Fruit fly (Drosophila melanogaster) whole organism, embryonic: Measurements from ENCODE around the gene CG45100.

Experiments
- Adf1 ChIP-seq: fragments of 200-800 bp; sonication (Bioruptor generic); IDR thresholded peaks from 2 replicates; pipeline ENCODE4 v1.3.6; 2022; ENCODE audit warnings: missing biosample characterization, missing genetic modification characterization
- BtbVII ChIP-seq: fragments of 200-800 bp; sonication (Bioruptor generic); optimal IDR thresholded peaks from 3 replicates; lab custom pipeline; 2017; ENCODE audit warnings: missing biosample characterization, mild to moderate bottlenecking, missing genetic modification characterization
- CG11093 ChIP-seq: fragments of 200-800 bp; sonication (Bioruptor generic); IDR thresholded peaks from 3 replicates; pipeline ENCODE4 v1.3.6; 2022; ENCODE audit warnings: missing biosample characterization, missing genetic modification characterization
- CG12769 ChIP-seq: fragments of 200-800 bp; sonication (Bioruptor generic); optimal IDR thresholded peaks from 2 replicates; lab custom pipeline; 2019; ENCODE audit warnings: missing biosample characterization, mild to moderate bottlenecking, missing genetic modification characterization, moderate library complexity
- CG12942 ChIP-seq: fragments of 200-800 bp; sonication (Bioruptor generic); optimal IDR thresholded peaks from 3 replicates; lab custom pipeline; 2016; ENCODE audit warnings: missing biosample characterization, missing genetic modification characterization
- CG15601 ChIP-seq: fragments of 200-800 bp; sonication (Bioruptor generic); optimal IDR thresholded peaks from 3 replicates; lab custom pipeline; 2019; ENCODE audit warnings: missing biosample characterization, mild to moderate bottlenecking, missing genetic modification characterization, moderate library complexity
- CG1603 ChIP-seq: fragments of 200-800 bp; sonication (Bioruptor generic); optimal IDR thresholded peaks from 2 replicates; lab custom pipeline; 2019; ENCODE audit warnings: missing biosample characterization, mild to moderate bottlenecking, missing genetic modification characterization, moderate library complexity
- CG16813 ChIP-seq: fragments of 200-800 bp; sonication (Bioruptor generic); IDR thresholded peaks from 3 replicates; pipeline ENCODE4 v1.3.6; 2022; ENCODE audit warnings: missing biosample characterization, missing genetic modification characterization; ENCODE audit not compliant: partially characterized antibody
- CG16815 ChIP-seq: fragments of 200-800 bp; sonication (Bioruptor generic); optimal IDR thresholded peaks from 3 replicates; lab custom pipeline; 2017; ENCODE audit warnings: missing biosample characterization, mild to moderate bottlenecking, missing genetic modification characterization
- CG2116 ChIP-seq: fragments of 200-800 bp; sonication (Bioruptor generic); optimal IDR thresholded peaks from 3 replicates; lab custom pipeline; 2018; ENCODE audit warnings: missing biosample characterization, mild to moderate bottlenecking, missing genetic modification characterization
- CG33213 ChIP-seq: fragments of 200-800 bp; sonication (Bioruptor generic); optimal IDR thresholded peaks from 3 replicates; lab custom pipeline; 2016; ENCODE audit warnings: missing biosample characterization, missing genetic modification characterization
- CG6689 ChIP-seq: fragments of 200-800 bp; sonication (Bioruptor generic); IDR thresholded peaks from 2 replicates; pipeline ENCODE4 v1.3.6; 2022; ENCODE audit warnings: missing biosample characterization, missing genetic modification characterization
- CG7786 ChIP-seq: fragments of 200-800 bp; sonication (Bioruptor generic); optimal IDR thresholded peaks from 2 replicates; lab custom pipeline; 2016; ENCODE audit warnings: missing biosample characterization, missing genetic modification characterization
- CG9727 ChIP-seq: fragments of 200-800 bp; sonication (Bioruptor generic); optimal IDR thresholded peaks from 3 replicates; lab custom pipeline; 2017; ENCODE audit warnings: missing biosample characterization, mild to moderate bottlenecking, missing genetic modification characterization
- Chrac-16 ChIP-seq: fragments of 200-800 bp; sonication (Bioruptor generic); optimal IDR thresholded peaks from 3 replicates; lab custom pipeline; 2016; ENCODE audit warnings: missing biosample characterization, missing genetic modification characterization
- D19A ChIP-seq: fragments of 200-800 bp; optimal IDR thresholded peaks from 3 replicates; lab custom pipeline; 2019; ENCODE audit warnings: missing biosample characterization, mild to moderate bottlenecking, missing genetic modification characterization, moderate library complexity
- Dbx ChIP-seq: fragments of 200-800 bp; sonication (Bioruptor generic); IDR thresholded peaks from 3 replicates; pipeline ENCODE4 v1.3.6; 2022; ENCODE audit warnings: missing biosample characterization, missing genetic modification characterization
- Fer1 ChIP-seq: fragments of 200-800 bp; sonication (Bioruptor generic); optimal IDR thresholded peaks from 2 replicates; lab custom pipeline; 2017; ENCODE audit warnings: missing biosample characterization, mild to moderate bottlenecking, missing genetic modification characterization
- Gsc ChIP-seq: fragments of 200-800 bp; sonication (Bioruptor generic); IDR thresholded peaks from 2 replicates; pipeline ENCODE4 v1.3.6; 2022; ENCODE audit warnings: missing biosample characterization, missing genetic modification characterization
- HmgD ChIP-seq: fragments of 200-800 bp; sonication (Bioruptor generic); optimal IDR thresholded peaks from 3 replicates; lab custom pipeline; 2016; ENCODE audit warnings: missing biosample characterization, missing genetic modification characterization
- Hmr ChIP-seq: fragments of 200-800 bp; sonication (Bioruptor generic); optimal IDR thresholded peaks from 3 replicates; lab custom pipeline; 2017; ENCODE audit warnings: mild to moderate bottlenecking, missing biosample characterization, missing genetic modification reagents, missing genetic modification characterization
- Nf-YB ChIP-seq: fragments of 200-800 bp; sonication (Bioruptor generic); optimal IDR thresholded peaks from 3 replicates; lab custom pipeline; 2019; ENCODE audit warnings: missing biosample characterization, mild to moderate bottlenecking, missing genetic modification characterization, moderate library complexity
- Oaz ChIP-seq: fragments of 200-800 bp; sonication (Bioruptor generic); IDR thresholded peaks from 2 replicates; pipeline ENCODE4 v1.3.6; 2022; ENCODE audit warnings: missing biosample characterization, missing genetic modification characterization
- Trl ChIP-seq, 3 experiments: fragments of >200 bp in 2 of 3; fragments of 200-800 bp in 1 of 3; sonication (Bioruptor generic) in 1 of 3; optimal IDR thresholded peaks; 2 replicates in 1 of 3; 3 replicates in 2 of 3; lab custom pipeline; 2016 to 2017; ENCODE audit warnings: missing biosample characterization in 1 of 3, missing genetic modification characterization in 1 of 3
- ase ChIP-seq: fragments of 200-800 bp; sonication (Bioruptor generic); IDR thresholded peaks from 3 replicates; pipeline ENCODE4 v1.3.6; 2022; ENCODE audit warnings: missing biosample characterization, missing genetic modification characterization
- az2 ChIP-seq: fragments of 200-800 bp; sonication (Bioruptor generic); optimal IDR thresholded peaks from 3 replicates; lab custom pipeline; 2016; ENCODE audit warnings: missing biosample characterization, missing genetic modification characterization
- bbx ChIP-seq: fragments of 200-800 bp; sonication (Bioruptor generic); IDR thresholded peaks from 2 replicates; pipeline ENCODE4 v1.3.6; 2022; ENCODE audit warnings: missing biosample characterization, missing genetic modification characterization; ENCODE audit not compliant: partially characterized antibody
- bsh ChIP-seq, 2 experiments: fragments of 200-800 bp; sonication (Bioruptor generic); optimal IDR thresholded peaks; 2 replicates each; lab custom pipeline; 2017 to 2018; ENCODE audit warnings: mild to moderate bottlenecking in 2 of 2, missing biosample characterization in 2 of 2, missing genetic modification characterization in 2 of 2, moderate library complexity in 1 of 2
- corto ChIP-seq: fragments of 200-800 bp; sonication (Bioruptor generic); optimal IDR thresholded peaks from 2 replicates; lab custom pipeline; 2016; ENCODE audit warnings: missing biosample characterization, mild to moderate bottlenecking, missing genetic modification characterization, moderate library complexity
- crc ChIP-seq: fragments of 200-800 bp; sonication (Bioruptor generic); optimal IDR thresholded peaks from 2 replicates; lab custom pipeline; 2016; ENCODE audit warnings: missing biosample characterization, missing genetic modification characterization
- croc ChIP-seq: fragments of 200-800 bp; sonication (Bioruptor generic); conservative IDR thresholded peaks from 3 replicates; pipeline ENCODE4 v1.3.6; 2022; ENCODE audit warnings: missing biosample characterization, missing genetic modification characterization
- da ChIP-seq: fragments of 200-800 bp; sonication (Bioruptor generic); optimal IDR thresholded peaks from 2 replicates; lab custom pipeline; 2016; ENCODE audit warnings: missing biosample characterization, missing genetic modification characterization
- dati ChIP-seq: fragments of 200-800 bp; sonication (Bioruptor generic); IDR thresholded peaks from 2 replicates; pipeline ENCODE4 v1.3.6; 2022; ENCODE audit warnings: missing biosample characterization, missing genetic modification characterization
- fd102C ChIP-seq: fragments of 200-800 bp; sonication (Bioruptor generic); optimal IDR thresholded peaks from 2 replicates; lab custom pipeline; 2018; ENCODE audit warnings: missing biosample characterization, mild to moderate bottlenecking, missing genetic modification characterization, moderate library complexity
- fd96Cb ChIP-seq: fragments of 200-800 bp; sonication (Bioruptor generic); optimal IDR thresholded peaks from 2 replicates; lab custom pipeline; 2018; ENCODE audit warnings: missing biosample characterization, mild to moderate bottlenecking, missing genetic modification characterization, moderate library complexity
- fru ChIP-seq: fragments of >200 bp; optimal IDR thresholded peaks from 2 replicates; lab custom pipeline; 2017
- h ChIP-seq: fragments of >200 bp; optimal IDR thresholded peaks from 2 replicates; lab custom pipeline; 2017
- her ChIP-seq: fragments of 200-800 bp; sonication (Bioruptor generic); optimal IDR thresholded peaks from 2 replicates; lab custom pipeline; 2016; ENCODE audit warnings: missing biosample characterization, missing genetic modification characterization
- hkb ChIP-seq, 2 experiments: fragments of 200-800 bp in 1 of 2; fragments of >200 bp in 1 of 2; sonication (Bioruptor generic) in 1 of 2; IDR thresholded peaks in 1 of 2; optimal IDR thresholded peaks in 1 of 2; 2 replicates each; pipeline versions ENCODE4 v1.3.6 to Lab custom; 2017 to 2022; ENCODE audit warnings: missing biosample characterization in 1 of 2, missing genetic modification characterization in 1 of 2
- lmd ChIP-seq: fragments of 200-800 bp; sonication (Bioruptor generic); IDR thresholded peaks from 2 replicates; pipeline ENCODE4 v1.3.6; 2022; ENCODE audit warnings: missing biosample characterization, missing genetic modification characterization
- lov ChIP-seq, 2 experiments: fragments of 200-800 bp in 1 of 2; fragments of >200 bp in 1 of 2; sonication (Bioruptor generic) in 1 of 2; IDR thresholded peaks in 1 of 2; optimal IDR thresholded peaks in 1 of 2; 2 replicates in 1 of 2; 3 replicates in 1 of 2; pipeline versions ENCODE4 v1.3.6 to Lab custom; 2017 to 2022; ENCODE audit warnings: missing biosample characterization in 1 of 2, missing genetic modification characterization in 1 of 2
- nau ChIP-seq: fragments of 200-800 bp; sonication (Bioruptor generic); optimal IDR thresholded peaks from 3 replicates; lab custom pipeline; 2017; ENCODE audit warnings: missing biosample characterization, mild to moderate bottlenecking, missing genetic modification characterization, missing genetic modification reagents
- repo ChIP-seq: fragments of 200-800 bp; sonication (Bioruptor generic); optimal IDR thresholded peaks from 2 replicates; lab custom pipeline; 2016; ENCODE audit warnings: missing biosample characterization, missing genetic modification characterization
- rib ChIP-seq: fragments of 200-800 bp; sonication (Bioruptor generic); IDR thresholded peaks from 2 replicates; pipeline ENCODE4 v1.3.6; 2022; ENCODE audit warnings: missing biosample characterization, missing genetic modification characterization
- sisA ChIP-seq: fragments of 200-800 bp; sonication (Bioruptor generic); IDR thresholded peaks from 2 replicates; pipeline ENCODE4 v1.3.6; 2022; ENCODE audit warnings: missing biosample characterization, missing genetic modification characterization
- so ChIP-seq: fragments of 200-800 bp; sonication (Bioruptor generic); IDR thresholded peaks from 3 replicates; pipeline ENCODE4 v1.3.6; 2022; ENCODE audit warnings: missing biosample characterization, missing genetic modification characterization
- tap ChIP-seq: fragments of 200-800 bp; optimal IDR thresholded peaks from 3 replicates; lab custom pipeline; 2019; ENCODE audit warnings: missing biosample characterization, mild to moderate bottlenecking, missing genetic modification characterization, moderate library complexity
- ttk ChIP-seq: fragments of 200-800 bp; sonication (Bioruptor generic); IDR thresholded peaks from 2 replicates; pipeline ENCODE4 v2.1.2; 2022; ENCODE audit warnings: missing biosample characterization, missing genetic modification characterization
- usp ChIP-seq: fragments of >200 bp; optimal IDR thresholded peaks from 2 replicates; lab custom pipeline; 2017; ENCODE audit warnings: missing biosample characterization, missing genetic modification characterization
- wor ChIP-seq: fragments of 200-800 bp; sonication (Bioruptor generic); IDR thresholded peaks from 2 replicates; pipeline ENCODE4 v1.3.6; 2022; ENCODE audit warnings: missing biosample characterization, missing genetic modification characterization

The CG45100 gene

dm6 chr3R:5463199-5463949 lies 11.0 kb downstream of the CG45100 start (continued):
- TF ChIP-seq CG7786 (no peak), lov (optimal IDR thresholded peaks at IDR 0.05; lab: Kevin White, UChicago) (no peak), lov (GFP tag; IDR thresholded peaks at IDR 0.05; lab: Robert Waterston, UW) (no peak), CG2116 (GFP tag; lab: Kevin White, UChicago) (peak; percentile 8), her (GFP tag; lab: Kevin White, UChicago) (no peak), Oaz (GFP tag; lab: Robert Waterston, UW) (no peak), bsh (GFP tag; optimal IDR thresholded peaks at IDR 0.05; lab: Kevin White, UChicago) (no peak), croc (no peak), sisA (GFP tag; lab: Robert Waterston, UW) (no peak), CG16813 (GFP tag; lab: Robert Waterston, UW) (0 out of 3 replicates have a peak, but pooled peaks have one; percentile 6), Hmr (GFP tag; lab: Kevin White, UChicago) (peak; percentile 17), crc (GFP tag; lab: Kevin White, UChicago) (no peak), CG11093 (GFP tag; lab: Robert Waterston, UW) (no peak), usp (GFP tag; lab: Kevin White, UChicago) (no peak), Chrac-16 (GFP tag; lab: Kevin White, UChicago) (no peak), Fer1 (GFP tag; lab: Kevin White, UChicago) (no peak), dati (GFP tag; lab: Robert Waterston, UW) (no peak), CG1603 (tag; lab: Kevin White, UChicago) (peak; percentile 61), az2 (no peak), rib (no peak), ttk (GFP tag; lab: Robert Waterston, UW) (no peak), CG16815 (GFP tag; lab: Kevin White, UChicago) (no peak), so (GFP tag; lab: Robert Waterston, UW) (no peak), Adf1 (GFP tag; lab: Robert Waterston, UW) (no peak), CG12769 (tag; lab: Kevin White, UChicago) (peak; percentile 47), CG33213 (peak; percentile 29), nau (no peak), fd96Cb (tag; lab: Kevin White, UChicago) (no peak), wor (GFP tag; lab: Robert Waterston, UW) (no peak), repo (GFP tag; lab: Kevin White, UChicago) (no peak), tap (no peak), fru (no peak), CG6689 (0 out of 2 replicates have a peak, but pooled peaks have one; percentile 7), h (lab: Kevin White, UChicago) (no peak), Gsc (GFP tag; lab: Robert Waterston, UW) (no peak), ase (GFP tag; lab: Robert Waterston, UW) (no peak), CG9727 (no peak), Trl (optimal IDR thresholded peaks at IDR 0.05; lab: Kevin White, UChicago) (no peak), Trl (GFP tag; optimal IDR thresholded peaks at IDR 0.05; lab: Kevin White, UChicago) (no peak), HmgD (GFP tag; lab: Kevin White, UChicago) (no peak), da (no peak), lmd (GFP tag; lab: Robert Waterston, UW) (no peak), BtbVII (GFP tag; lab: Kevin White, UChicago) (no peak), bbx (GFP tag; lab: Robert Waterston, UW) (peak; percentile 22; the same call in 1 of the 2 replicates), Nf-YB (GFP tag; lab: Kevin White, UChicago) (no peak), CG15601 (no peak), corto (no peak), Dbx (GFP tag; lab: Robert Waterston, UW) (no peak), CG12942 (GFP tag; lab: Kevin White, UChicago) (no peak), hkb (optimal IDR thresholded peaks at IDR 0.05; lab: Kevin White, UChicago) (no peak), hkb (GFP tag; IDR thresholded peaks at IDR 0.05; lab: Robert Waterston, UW) (no peak), fd102C (GFP tag; lab: Kevin White, UChicago) (no peak), D19A (tag; lab: Kevin White, UChicago) (peak; percentile 58)
